Worm (Caenorhabditis elegans) whole organism, L3 larva: Measurements from ENCODE around the gene R10H10.4.

ENCODE experiments used
- ZK546.5 ChIP-seq: sonication (generic microtip); optimal IDR thresholded peaks from 2 replicates; lab custom pipeline; 2017; ENCODE audit warnings: missing biosample characterization, missing genetic modification characterization
- aly-2 ChIP-seq: fragments of 150-350 bp; optimal IDR thresholded peaks from 2 replicates; lab custom pipeline; 2014; ENCODE audit warnings: missing biosample characterization, missing genetic modification characterization
- ama-1 ChIP-seq: fragments of 150-350 bp; optimal IDR thresholded peaks from 2 replicates; lab custom pipeline; 2018
- ceh-16 ChIP-seq: sonication (generic microtip); optimal IDR thresholded peaks from 2 replicates; lab custom pipeline; 2017; ENCODE audit warnings: missing biosample characterization, missing genetic modification characterization
- ceh-28 ChIP-seq: fragments of 150-350 bp; optimal IDR thresholded peaks from 2 replicates; lab custom pipeline; 2014; ENCODE audit warnings: missing biosample characterization, missing genetic modification reagents, missing genetic modification characterization
- ceh-9 ChIP-seq: sonication (generic microtip); optimal IDR thresholded peaks from 2 replicates; lab custom pipeline; 2018; ENCODE audit warnings: missing biosample characterization, missing genetic modification characterization
- egl-27 ChIP-seq: sonication (generic microtip); optimal IDR thresholded peaks from 4 replicates; lab custom pipeline; 2017; ENCODE audit warnings: missing biosample characterization, missing genetic modification reagents, missing genetic modification characterization
- egl-5 ChIP-seq: fragments of 150-350 bp; optimal IDR thresholded peaks from 2 replicates; lab custom pipeline; 2017; ENCODE audit warnings: missing biosample characterization, missing genetic modification reagents, missing genetic modification characterization, inconsistent platforms
- elt-2 ChIP-seq: sonication (generic microtip); optimal IDR thresholded peaks from 2 replicates; lab custom pipeline; 2016; ENCODE audit warnings: missing genetic modification reagents, mild to moderate bottlenecking, missing genetic modification characterization, missing compliant biosample characterization
- elt-3 ChIP-seq, 3 experiments: fragments of 150-350 bp in 1 of 3; sonication (generic microtip) in 2 of 3; optimal IDR thresholded peaks; 2 replicates in 2 of 3; 4 replicates in 1 of 3; lab custom pipeline; 2014 to 2017; ENCODE audit warnings: missing biosample characterization in 3 of 3, missing genetic modification characterization in 3 of 3
- eor-1 ChIP-seq, 2 experiments: fragments of 150-350 bp; optimal IDR thresholded peaks; 2 replicates each; lab custom pipeline; 2014 to 2018; ENCODE audit warnings: missing biosample characterization in 2 of 2, missing genetic modification characterization in 2 of 2
- fos-1 ChIP-seq: fragments of 150-350 bp; optimal IDR thresholded peaks from 2 replicates; lab custom pipeline; 2014; ENCODE audit warnings: missing biosample characterization, missing genetic modification characterization
- hmg-11 ChIP-seq: sonication (generic microtip); optimal IDR thresholded peaks from 2 replicates; lab custom pipeline; 2016; ENCODE audit warnings: missing genetic modification characterization, missing compliant biosample characterization
- jun-1 ChIP-seq: fragments of 150-350 bp; optimal IDR thresholded peaks from 2 replicates; lab custom pipeline; 2014; ENCODE audit warnings: missing biosample characterization, missing genetic modification reagents, missing genetic modification characterization
- lin-15B ChIP-seq: fragments of 150-350 bp; optimal IDR thresholded peaks from 2 replicates; lab custom pipeline; 2014; ENCODE audit warnings: missing biosample characterization, missing genetic modification characterization
- lin-39 ChIP-seq: fragments of 150-350 bp; optimal IDR thresholded peaks from 2 replicates; lab custom pipeline; 2018; ENCODE audit warnings: missing biosample characterization, missing genetic modification reagents, missing genetic modification characterization
- lsy-12 ChIP-seq: sonication (generic microtip); optimal IDR thresholded peaks from 2 replicates; lab custom pipeline; 2016; ENCODE audit warnings: mild to moderate bottlenecking, missing genetic modification characterization, missing compliant biosample characterization
- mdl-1 ChIP-seq: fragments of 150-350 bp; optimal IDR thresholded peaks from 2 replicates; lab custom pipeline; 2014; ENCODE audit warnings: missing biosample characterization, missing genetic modification characterization
- mml-1 ChIP-seq: fragments of 150-350 bp; sonication (generic microtip); optimal IDR thresholded peaks from 3 replicates; lab custom pipeline; 2014; ENCODE audit warnings: missing biosample characterization, missing genetic modification characterization
- nfya-1 ChIP-seq: sonication (generic microtip); optimal IDR thresholded peaks from 2 replicates; lab custom pipeline; 2017; ENCODE audit warnings: missing genetic modification characterization, mild to moderate bottlenecking, missing compliant biosample characterization, antibody characterized with exemption, moderate library complexity; ENCODE audit not compliant: insufficient read depth
- nhr-11 ChIP-seq: fragments of 150-350 bp; optimal IDR thresholded peaks from 2 replicates; lab custom pipeline; 2014; ENCODE audit warnings: missing biosample characterization, missing genetic modification characterization
- nhr-12 ChIP-seq: fragments of 150-350 bp; optimal IDR thresholded peaks from 2 replicates; lab custom pipeline; 2014; ENCODE audit warnings: missing biosample characterization, missing genetic modification characterization
- nhr-23 ChIP-seq: fragments of 150-350 bp; optimal IDR thresholded peaks from 2 replicates; lab custom pipeline; 2014; ENCODE audit warnings: missing biosample characterization, missing genetic modification reagents, missing genetic modification characterization
- nhr-237 ChIP-seq: fragments of 150-350 bp; optimal IDR thresholded peaks from 2 replicates; lab custom pipeline; 2014; ENCODE audit warnings: missing biosample characterization, missing genetic modification characterization
- nhr-25 ChIP-seq: sonication (generic microtip); optimal IDR thresholded peaks from 2 replicates; lab custom pipeline; 2017; ENCODE audit warnings: missing biosample characterization, missing genetic modification characterization
- nhr-43 ChIP-seq: sonication (generic microtip); optimal IDR thresholded peaks from 2 replicates; lab custom pipeline; 2016; ENCODE audit warnings: mild to moderate bottlenecking, missing genetic modification characterization, missing compliant biosample characterization; ENCODE audit not compliant: poor library complexity, severe bottlenecking
- nhr-67 ChIP-seq: fragments of 150-350 bp; optimal IDR thresholded peaks from 2 replicates; lab custom pipeline; 2014; ENCODE audit warnings: missing biosample characterization, missing genetic modification characterization
- nhr-76 ChIP-seq: fragments of 150-350 bp; sonication (generic microtip); optimal IDR thresholded peaks from 5 replicates; lab custom pipeline; 2014; ENCODE audit warnings: missing biosample characterization, missing genetic modification characterization
- nhr-77 ChIP-seq: fragments of 150-350 bp; optimal IDR thresholded peaks from 2 replicates; lab custom pipeline; 2014; ENCODE audit warnings: missing biosample characterization, missing genetic modification characterization
- pha-4 ChIP-seq: fragments of 150-350 bp; optimal IDR thresholded peaks from 2 replicates; lab custom pipeline; 2014; ENCODE audit warnings: missing biosample characterization, missing genetic modification reagents, missing genetic modification characterization
- pqm-1 ChIP-seq: fragments of 150-350 bp; optimal IDR thresholded peaks from 2 replicates; lab custom pipeline; 2017; ENCODE audit warnings: missing biosample characterization, missing genetic modification characterization, inconsistent platforms
- skn-1 ChIP-seq: fragments of 150-350 bp; optimal IDR thresholded peaks from 2 replicates; lab custom pipeline; 2014; ENCODE audit warnings: missing biosample characterization, missing genetic modification characterization
- snpc-4 ChIP-seq: fragments of 150-350 bp; optimal IDR thresholded peaks from 2 replicates; lab custom pipeline; 2014; ENCODE audit warnings: missing biosample characterization, missing genetic modification characterization
- tbx-2 ChIP-seq: sonication (generic microtip); optimal IDR thresholded peaks from 2 replicates; lab custom pipeline; 2016; ENCODE audit warnings: mild to moderate bottlenecking, missing genetic modification characterization, missing compliant biosample characterization
- unc-39 ChIP-seq: sonication (generic microtip); optimal IDR thresholded peaks from 4 replicates; lab custom pipeline; 2017; ENCODE audit warnings: missing biosample characterization, missing genetic modification characterization
- unc-62 ChIP-seq: fragments of 150-350 bp; sonication (generic microtip); optimal IDR thresholded peaks from 4 replicates; lab custom pipeline; 2014; ENCODE audit warnings: missing biosample characterization, missing genetic modification reagents, missing genetic modification characterization
- ztf-11 ChIP-seq: fragments of 150-350 bp; optimal IDR thresholded peaks from 2 replicates; lab custom pipeline; 2014; ENCODE audit warnings: missing biosample characterization, missing genetic modification characterization
- ztf-4 ChIP-seq: fragments of 150-350 bp; optimal IDR thresholded peaks from 2 replicates; lab custom pipeline; 2014; ENCODE audit warnings: missing biosample characterization, missing genetic modification characterization

R10H10.4 gene

DNA sequence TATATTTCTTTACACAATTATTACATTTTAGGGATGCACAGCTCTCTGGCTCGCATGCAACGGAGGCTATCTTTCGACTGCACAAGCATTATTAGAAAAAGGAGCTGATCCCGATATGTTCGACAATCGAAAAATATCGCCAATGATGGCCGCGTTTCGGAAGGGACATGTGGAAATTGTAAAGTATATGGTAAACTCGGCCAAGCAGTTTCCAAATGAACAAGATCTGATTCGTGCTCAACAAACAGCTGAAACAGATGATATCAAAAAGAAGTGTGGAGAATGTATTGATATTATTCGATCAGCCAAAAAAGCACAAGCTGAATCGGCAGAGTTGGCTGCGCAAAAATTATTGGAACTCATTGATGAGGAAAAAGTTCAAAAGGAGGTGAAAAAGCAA is 11.9 kb downstream of the R10H10.4 start:
- TF ChIP-seq mml-1 (no peak), nhr-76 (tag; lab: Kevin White, UChicago) (no peak), lin-39 (tag; lab: Kevin White, UChicago) (no peak), nhr-25 (tag; lab: Kevin White, UChicago) (no peak), nhr-67 (no peak), nhr-23 (tag; lab: Kevin White, UChicago) (no peak), nhr-43 (tag; lab: Kevin White, UChicago) (no peak), ztf-11 (tag; lab: Kevin White, UChicago) (no peak), ZK546.5 (no peak), lsy-12 (tag; lab: Kevin White, UChicago) (no peak), ama-1 (lab: Kevin White, UChicago) (no peak), aly-2 (tag; lab: Kevin White, UChicago) (no peak), ceh-9 (tag; lab: Kevin White, UChicago) (no peak), ceh-28 (tag; lab: Kevin White, UChicago) (no peak), eor-1 (tag; optimal IDR thresholded peaks at IDR 0.05; lab: Kevin White, UChicago) (no peak), unc-62 (GFP tag; lab: Kevin White, UChicago) (no peak), elt-3 (tag; optimal IDR thresholded peaks at IDR 0.05; lab: Kevin White, UChicago) (no peak), unc-39 (tag; lab: Kevin White, UChicago) (no peak), nhr-11 (tag; lab: Kevin White, UChicago) (no peak), skn-1 (tag; lab: Kevin White, UChicago) (no peak)

DNA sequence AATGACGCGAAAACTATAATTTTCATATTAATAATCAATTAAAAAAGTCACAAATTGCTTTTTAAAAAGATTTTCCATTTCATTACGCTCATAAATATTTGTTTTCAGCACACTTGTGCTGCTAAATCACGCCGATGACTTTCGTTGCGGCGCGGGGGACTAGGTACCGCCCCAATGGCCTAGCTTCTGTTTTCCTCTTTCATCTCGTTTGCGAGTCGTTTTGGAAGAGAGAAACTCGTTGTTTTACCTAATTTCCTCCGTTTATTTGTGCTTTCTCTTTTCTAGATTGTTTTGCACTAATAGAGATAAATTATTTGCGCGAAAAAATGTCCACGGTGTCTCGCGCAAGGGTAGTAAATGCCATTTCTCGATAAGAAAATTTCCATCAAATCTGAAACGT is 13.7 kb downstream of the R10H10.4 start:
- TF ChIP-seq ztf-11 (tag; lab: Kevin White, UChicago) (no peak), hmg-11 (tag; lab: Kevin White, UChicago) (no peak), ama-1 (lab: Kevin White, UChicago) (no peak), elt-3 (tag; optimal IDR thresholded peaks at IDR 0.05; lab: Kevin White, UChicago) (no peak), egl-27 (tag; lab: Kevin White, UChicago) (no peak), nhr-12 (tag; lab: Kevin White, UChicago) (no peak), skn-1 (tag; lab: Kevin White, UChicago) (no peak), snpc-4 (no peak)

DNA sequence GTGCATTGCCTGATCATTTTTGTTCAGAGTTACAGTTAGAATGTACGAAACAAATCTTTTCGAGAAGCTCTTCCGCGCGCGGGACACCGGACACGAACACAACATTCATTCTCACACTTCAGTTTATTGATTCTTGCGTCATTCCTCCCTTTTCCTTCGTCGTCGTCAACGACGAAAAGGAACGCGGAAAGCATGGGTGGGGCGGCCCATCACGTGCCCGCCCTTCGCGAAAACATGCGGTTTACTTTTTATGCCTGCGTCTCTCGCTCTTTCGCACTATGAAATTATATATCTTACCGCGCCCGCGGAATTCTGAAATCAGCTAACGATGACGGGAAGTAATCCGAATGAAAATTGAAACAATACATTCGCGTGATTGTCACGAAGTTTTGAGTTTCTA is 14.1 kb downstream of the R10H10.4 start:
- peak; percentile 81 for TF ChIP-seq nhr-43 (tag; lab: Kevin White, UChicago)
- peak; percentile 7 for TF ChIP-seq lin-15B (tag; lab: Kevin White, UChicago)
- peak; percentile 52 for TF ChIP-seq pha-4
- peak; percentile 47 for TF ChIP-seq hmg-11 (tag; lab: Kevin White, UChicago)
- TF ChIP-seq mml-1 = peak; percentile 49
- TF ChIP-seq nhr-23 (tag; lab: Kevin White, UChicago) = peak; percentile 60
- no peak for TF ChIP-seq jun-1
- peak; percentile 35 for TF ChIP-seq mdl-1
- no peak for TF ChIP-seq pqm-1 (tag; lab: Kevin White, UChicago)
- no peak for TF ChIP-seq ztf-11 (tag; lab: Kevin White, UChicago)
- peak; percentile 58 for TF ChIP-seq lin-39 (tag; lab: Kevin White, UChicago)
- TF ChIP-seq egl-5 (tag; lab: Kevin White, UChicago) = peak; percentile 82
- peak; percentile 54 for TF ChIP-seq snpc-4
- TF ChIP-seq lsy-12 (tag; lab: Kevin White, UChicago) = peak; percentile 45
- no peak for TF ChIP-seq fos-1 (tag; lab: Kevin White, UChicago)
- peak; percentile 33 for TF ChIP-seq elt-2 (tag; lab: Kevin White, UChicago)
- no peak for TF ChIP-seq tbx-2
- peak; percentile 39 for TF ChIP-seq ztf-4
- peak; percentile 90 for TF ChIP-seq ama-1 (lab: Kevin White, UChicago)
- TF ChIP-seq nfya-1 (tag; lab: Kevin White, UChicago) = peak; percentile 54
- no peak for TF ChIP-seq ceh-28 (tag; lab: Kevin White, UChicago)
- peak; percentile 13 for TF ChIP-seq nhr-25 (tag; lab: Kevin White, UChicago)
- TF ChIP-seq, all 47 proteins: peak for 16

DNA sequence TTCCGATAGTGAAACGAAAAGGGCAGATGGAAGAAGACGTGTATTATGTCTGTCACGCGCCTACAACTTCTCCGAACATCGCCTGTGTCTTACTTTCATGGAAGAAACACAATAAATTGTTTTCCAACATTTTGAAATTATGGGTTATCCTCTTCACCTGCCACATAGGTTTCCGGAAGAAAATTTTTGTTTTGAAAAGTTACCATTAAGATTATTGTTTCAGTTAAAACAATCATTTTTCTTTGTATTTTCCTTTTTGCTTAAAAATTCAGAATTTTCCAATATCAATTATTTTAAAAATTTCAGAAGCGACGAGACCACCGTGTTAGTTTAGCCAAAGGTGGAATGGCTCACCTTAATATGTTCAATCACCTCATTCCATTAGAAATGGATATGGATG is 20.2 kb downstream of the R10H10.4 start, which contains the start of gene mask-1:
Gene mask-1 (plus strand): TSS at position 301 of the 400 bp plus-strand sequence.
- TF ChIP-seq nhr-77 (no peak), skn-1 (tag; lab: Kevin White, UChicago) (no peak), mml-1 (no peak), ceh-16 (no peak), unc-62 (GFP tag; lab: Kevin White, UChicago) (no peak), ZK546.5 (no peak), unc-39 (tag; lab: Kevin White, UChicago) (no peak), ama-1 (lab: Kevin White, UChicago) (no peak), snpc-4 (no peak), nhr-12 (tag; lab: Kevin White, UChicago) (no peak), nhr-237 (tag; lab: Kevin White, UChicago) (no peak), elt-2 (tag; lab: Kevin White, UChicago) (no peak)
